Worm (Caenorhabditis elegans): ENCODE measurements around the gene spin-2.

Gene spin-2

ce11 chrIV:13046848-13047247, 40.0 kb upstream of the spin-2 start, which contains the start of gene scl-9:
TSS of gene scl-9 (plus strand) at chrIV:13047148.
- no peak for TF ChIP-seq nhr-71 (tag; optimal IDR thresholded peaks at IDR 0.05)
- TF ChIP-seq fkh-4 (tag; optimal IDR thresholded peaks at IDR 0.05; ENCODE audit: borderline replicate concordance) = no peak
- TF ChIP-seq nhr-19 (GFP tag; conservative IDR thresholded peaks at IDR 0.05) = no peak

ce11 chrIV:13048157-13048556, 38.6 kb upstream of the spin-2 start, which contains the start of gene scl-10:
TSS of gene scl-10 (plus strand) at chrIV:13048457.
- no peak for TF ChIP-seq fkh-8 (tag; optimal IDR thresholded peaks at IDR 0.05)
- no peak for TF ChIP-seq ztf-11 (tag; optimal IDR thresholded peaks at IDR 0.05)
- no peak for TF ChIP-seq ceh-82 (tag; optimal IDR thresholded peaks at IDR 0.05)
- no peak for TF ChIP-seq skn-1 (tag; optimal IDR thresholded peaks at IDR 0.05)
- TF ChIP-seq zip-4 (GFP tag; optimal IDR thresholded peaks at IDR 0.05) = no peak
- no peak for TF ChIP-seq pag-3 (tag; optimal IDR thresholded peaks at IDR 0.05; ENCODE audit: borderline replicate concordance, insufficient read depth)
- no peak for TF ChIP-seq C04F5.9 (tag; optimal IDR thresholded peaks at IDR 0.05)
- no peak for TF ChIP-seq nhr-47 (tag; optimal IDR thresholded peaks at IDR 0.05)
- no peak for TF ChIP-seq sptf-1 (tag; optimal IDR thresholded peaks at IDR 0.05)
- TF ChIP-seq nhr-84 (tag; optimal IDR thresholded peaks at IDR 0.05) = no peak
- TF ChIP-seq egl-13 (tag; optimal IDR thresholded peaks at IDR 0.05) = no peak

ce11 chrIV:13051073-13051472, 35.7 kb upstream of the spin-2 start, which contains the start of gene scl-11:
TSS of gene scl-11 (plus strand) at chrIV:13051373.
- TF ChIP-seq sptf-1 (tag; optimal IDR thresholded peaks at IDR 0.05) (no peak), ceh-8 (GFP tag; optimal IDR thresholded peaks at IDR 0.05) (no peak), F16B12.6 (tag; optimal IDR thresholded peaks at IDR 0.05) (no peak), egl-13 (tag; optimal IDR thresholded peaks at IDR 0.05) (no peak), zag-1 (tag; optimal IDR thresholded peaks at IDR 0.05) (no peak), xbp-1 (tag; optimal IDR thresholded peaks at IDR 0.05) (no peak), alr-1 (tag; optimal IDR thresholded peaks at IDR 0.05; ENCODE audit: borderline replicate concordance) (no peak), sox-4 (tag; optimal IDR thresholded peaks at IDR 0.05) (no peak)

ce11 chrIV:13052568-13052967, 34.2 kb upstream of the spin-2 start, which contains the start of gene F49E11.7:
TSS of gene F49E11.7 (plus strand) at chrIV:13052868.
- TF ChIP-seq sup-37 (GFP tag; optimal IDR thresholded peaks at IDR 0.05) = no peak
- TF ChIP-seq efl-1 (optimal IDR thresholded peaks at IDR 0.05) = no peak
- TF ChIP-seq efl-1 (GFP tag; optimal IDR thresholded peaks at IDR 0.05 in 1 of 2) = peak in 1 of 2 experiments; percentile 17
- no peak for TF ChIP-seq swsn-7 (tag; optimal IDR thresholded peaks at IDR 0.05)

- TF ChIP-seq fkh-8 (tag; optimal IDR thresholded peaks at IDR 0.05) (no peak), nhr-11 (tag; optimal IDR thresholded peaks at IDR 0.05) (no peak), sox-4 (tag; optimal IDR thresholded peaks at IDR 0.05) (no peak), C04F5.9 (tag; optimal IDR thresholded peaks at IDR 0.05) (no peak), irx-1 (tag; optimal IDR thresholded peaks at IDR 0.05) (no peak), fkh-10 (GFP tag; optimal IDR thresholded peaks at IDR 0.05) (no peak), mab-9 (GFP tag; IDR thresholded peaks at IDR 0.05) (no peak), nhr-85 (tag) (no peak)
Observed at ce11 chrIV:13056026-13056425, 30.8 kb upstream of the spin-2 start, which contains the start of gene scl-1. TSS of gene scl-1 (plus strand) at chrIV:13056326.

ce11 chrIV:13057418-13057817, 29.4 kb upstream of the spin-2 start, which contains the start of gene scl-2:
TSS of gene scl-2 (plus strand) at chrIV:13057710.
- no peak for TF ChIP-seq nhr-85 (tag)
- no peak for TF ChIP-seq isw-1 (GFP tag; IDR thresholded peaks at IDR 0.05)
- TF ChIP-seq efl-1 (optimal IDR thresholded peaks at IDR 0.05) = no peak
- peak in 1 of 2 experiments; percentile 35 for TF ChIP-seq efl-1 (GFP tag; optimal IDR thresholded peaks at IDR 0.05 in 1 of 2)
- no peak for TF ChIP-seq unc-86 (tag; optimal IDR thresholded peaks at IDR 0.05)
- no peak for TF ChIP-seq lin-14 (GFP tag; optimal IDR thresholded peaks at IDR 0.05)
- peak; percentile 68 for TF ChIP-seq tlp-1 (tag; optimal IDR thresholded peaks at IDR 0.05)
- peak; percentile 80 for TF ChIP-seq jun-1 (tag; optimal IDR thresholded peaks at IDR 0.05)
- TF ChIP-seq dpl-1 (GFP tag; optimal IDR thresholded peaks at IDR 0.05) = no peak
- no peak for TF ChIP-seq nhr-19 (GFP tag; conservative IDR thresholded peaks at IDR 0.05)
- no peak for TF ChIP-seq mep-1 (tag; optimal IDR thresholded peaks at IDR 0.05)
- peak; percentile 99 for TF ChIP-seq elt-2 (tag; optimal IDR thresholded peaks at IDR 0.05)
- no peak for TF ChIP-seq fkh-10 (GFP tag; optimal IDR thresholded peaks at IDR 0.05)
- no peak for TF ChIP-seq unc-62 (GFP tag; optimal IDR thresholded peaks at IDR 0.05)
- peak in 1 of 2 experiments; percentile 0 for TF ChIP-seq mdl-1 (tag; optimal IDR thresholded peaks at IDR 0.05)
- TF ChIP-seq lin-35 (GFP tag; optimal IDR thresholded peaks at IDR 0.05) = peak in 1 of 2 experiments; percentile 36

Measured in whole organism, L1 larva.